Fruit fly (Drosophila melanogaster): Measurements from ENCODE around the gene CG9922.

CG9922 gene

DNA sequence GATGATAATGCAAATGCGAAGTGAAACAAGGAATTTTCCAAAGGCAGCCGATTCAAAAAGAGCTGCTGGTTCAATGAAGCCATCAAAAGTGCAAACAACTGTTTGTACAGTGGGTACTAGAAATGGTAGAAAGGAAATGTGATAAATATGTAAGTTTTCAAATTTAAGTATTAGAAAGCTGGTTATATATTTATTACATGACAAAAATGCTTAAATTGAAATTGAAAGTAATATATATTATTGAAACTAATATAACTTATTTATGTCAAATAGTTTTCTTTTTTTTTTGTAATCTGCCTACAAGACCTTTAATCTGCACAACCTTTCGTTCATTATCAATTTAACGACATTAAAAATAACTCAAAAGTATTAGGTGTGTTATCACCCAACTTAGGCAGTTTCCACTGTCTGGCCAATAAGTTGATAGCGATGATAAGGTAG lies 12.5 kb upstream of the CG9922 start (continued):
- TF ChIP-seq danr (GFP tag; IDR thresholded peaks at IDR 0.05), result no peak
- TF ChIP-seq jing (GFP tag; optimal IDR thresholded peaks at IDR 0.05), result no peak
- no peak; the same call in 1 of the 2 replicates for TF ChIP-seq lmd (GFP tag; IDR thresholded peaks at IDR 0.05)
- no peak for TF ChIP-seq Ets65A (GFP tag)
- no peak for TF ChIP-seq CG11696 (GFP tag; IDR thresholded peaks at IDR 0.05)
- TF ChIP-seq CG3281 (GFP tag; optimal IDR thresholded peaks at IDR 0.05), result no peak
- TF ChIP-seq CG2875 (GFP tag; optimal IDR thresholded peaks at IDR 0.05), result no peak
- TF ChIP-seq CG30020 (tag; optimal IDR thresholded peaks at IDR 0.05), result no peak
- TF ChIP-seq NFAT (GFP tag; IDR thresholded peaks at IDR 0.05), result peak; percentile 25; the same call in 1 of the 2 replicates
- no peak for TF ChIP-seq insv (GFP tag; optimal IDR thresholded peaks at IDR 0.05)
- no peak for TF ChIP-seq CG10543 (GFP tag; optimal IDR thresholded peaks at IDR 0.05)
- TF ChIP-seq ase (GFP tag; IDR thresholded peaks at IDR 0.05), result no peak
- TF ChIP-seq CG42726 (GFP tag; IDR thresholded peaks at IDR 0.05; ENCODE audit: partially characterized antibody), result no peak
- TF ChIP-seq Max (GFP tag; optimal IDR thresholded peaks at IDR 0.05), result no peak
- TF ChIP-seq usp (GFP tag; optimal IDR thresholded peaks at IDR 0.05), result no peak
- TF ChIP-seq CoRest (tag; optimal IDR thresholded peaks at IDR 0.05), result peak; percentile 44
- TF ChIP-seq sna (GFP tag; IDR thresholded peaks at IDR 0.05; ENCODE audit: partially characterized antibody), result no peak
- TF ChIP-seq CG12942 (GFP tag; optimal IDR thresholded peaks at IDR 0.05), result no peak
- TF ChIP-seq gfzf (GFP tag; optimal IDR thresholded peaks at IDR 0.05), result no peak
- TF ChIP-seq Atf6 (GFP tag; IDR thresholded peaks at IDR 0.05), result 0 out of 2 replicates have a peak, but pooled peaks have one; percentile 51
- no peak for TF ChIP-seq zen2 (GFP tag; IDR thresholded peaks at IDR 0.05; ENCODE audit: partially characterized antibody)
- peak; percentile 13 for TF ChIP-seq B-H2 (GFP tag; optimal IDR thresholded peaks at IDR 0.05)
- TF ChIP-seq Sox100B (GFP tag; optimal IDR thresholded peaks at IDR 0.05), result no peak
- TF ChIP-seq CG18764 (GFP tag; optimal IDR thresholded peaks at IDR 0.05), result no peak
- TF ChIP-seq Optix (GFP tag; IDR thresholded peaks at IDR 0.05), result no peak
- no peak for TF ChIP-seq dimm (GFP tag; IDR thresholded peaks at IDR 0.05)
- TF ChIP-seq hkb (optimal IDR thresholded peaks at IDR 0.05), result no peak
- no peak for TF ChIP-seq hkb (GFP tag; IDR thresholded peaks at IDR 0.05)
- no peak for TF ChIP-seq D19A (tag; optimal IDR thresholded peaks at IDR 0.05)
- TF ChIP-seq CG11504 (tag; optimal IDR thresholded peaks at IDR 0.05), result peak; percentile 45
- TF ChIP-seq fd3F (GFP tag; optimal IDR thresholded peaks at IDR 0.05), result peak; percentile 2
- TF ChIP-seq Bteb2 (GFP tag; optimal IDR thresholded peaks at IDR 0.05), result no peak
- no peak for TF ChIP-seq CG11093 (GFP tag; IDR thresholded peaks at IDR 0.05)
- no peak for TF ChIP-seq Mrtf (GFP tag; IDR thresholded peaks at IDR 0.05)
- TF ChIP-seq dan (GFP tag; IDR thresholded peaks at IDR 0.05), result no peak
- TF ChIP-seq ro (GFP tag; IDR thresholded peaks at IDR 0.05), result no peak
- TF ChIP-seq CG12744 (GFP tag; optimal IDR thresholded peaks at IDR 0.05), result no peak
- TF ChIP-seq p53 (GFP tag; optimal IDR thresholded peaks at IDR 0.05), result no peak
- no peak for TF ChIP-seq CG31388 (GFP tag; optimal IDR thresholded peaks at IDR 0.05)
- no peak for TF ChIP-seq CG18619 (GFP tag; optimal IDR thresholded peaks at IDR 0.05)
- no peak for TF ChIP-seq CG31224 (GFP tag; IDR thresholded peaks at IDR 0.05)
- peak; percentile 65 for TF ChIP-seq CG2678 (tag; optimal IDR thresholded peaks at IDR 0.05)
- TF ChIP-seq CG6854 (GFP tag; optimal IDR thresholded peaks at IDR 0.05), result no peak
- no peak for TF ChIP-seq CG12219 (GFP tag; optimal IDR thresholded peaks at IDR 0.05)
- no peak for TF ChIP-seq sc (optimal IDR thresholded peaks at IDR 0.05)
- no peak for TF ChIP-seq sc (GFP tag; optimal IDR thresholded peaks at IDR 0.05)
- no peak for TF ChIP-seq run (tag; optimal IDR thresholded peaks at IDR 0.05)
- no peak for TF ChIP-seq Spps (tag; optimal IDR thresholded peaks at IDR 0.05)
- no peak for TF ChIP-seq Stat92E (GFP tag; optimal IDR thresholded peaks at IDR 0.05)
- TF ChIP-seq pros (GFP tag; optimal IDR thresholded peaks at IDR 0.05), result no peak
- TF ChIP-seq Dll (GFP tag; IDR thresholded peaks at IDR 0.05; ENCODE audit: partially characterized antibody), result no peak
- peak; percentile 19; the same call in 1 of the 2 replicates for TF ChIP-seq CG9215 (GFP tag; IDR thresholded peaks at IDR 0.05)
